Worm (Caenorhabditis elegans): ENCODE results near the gene F59B10.6.

The F59B10.6 gene

ce11 chrII:10548778-10549671 is 24.8 kb upstream of the F59B10.6 start (continued):
- TF ChIP-seq ceh-82 (tag; optimal IDR thresholded peaks at IDR 0.05) (no peak), spr-1 (tag; optimal IDR thresholded peaks at IDR 0.05) (peak; percentile 63), ceh-44 (GFP tag; IDR thresholded peaks at IDR 0.05) (0 out of 2 replicates have a peak, but pooled peaks have one; percentile 29), Y5F2A.4 (GFP tag; optimal IDR thresholded peaks at IDR 0.05) (no peak), unc-62 (GFP tag; optimal IDR thresholded peaks at IDR 0.05 in 1 of 2) (peak in 1 of 2 experiments; percentile 99), unc-62 (tag; optimal IDR thresholded peaks at IDR 0.05) (no peak), zip-11 (GFP tag; IDR thresholded peaks at IDR 0.05) (no peak), lin-15B (tag; optimal IDR thresholded peaks at IDR 0.05) (no peak), mdt-29 (GFP tag; IDR thresholded peaks at IDR 0.05) (peak; percentile 75), attf-4 (tag; optimal IDR thresholded peaks at IDR 0.05) (no peak), zfp-2 (tag; optimal IDR thresholded peaks at IDR 0.05) (peak; percentile 1), php-3 (GFP tag; IDR thresholded peaks at IDR 0.05) (peak; percentile 43; the same call in 1 of the 2 replicates), ctbp-1 (GFP tag; IDR thresholded peaks at IDR 0.05) (peak; percentile 86), fos-1 (tag; optimal IDR thresholded peaks at IDR 0.05) (no peak), set-16 (GFP tag; IDR thresholded peaks at IDR 0.05) (peak; percentile 96), ztf-11 (tag; optimal IDR thresholded peaks at IDR 0.05) (no peak), ZK337.2 (GFP tag; IDR thresholded peaks at IDR 0.05) (no peak), hlh-11 (tag; optimal IDR thresholded peaks at IDR 0.05) (peak; percentile 82), ZK546.5 (tag; optimal IDR thresholded peaks at IDR 0.05) (no peak), lin-38 (GFP tag; IDR thresholded peaks at IDR 0.05) (peak; percentile 66), unc-130 (GFP tag; optimal IDR thresholded peaks at IDR 0.05) (peak; percentile 16), D1046.2 (GFP tag; IDR thresholded peaks at IDR 0.05) (no peak), nhr-25 (tag; optimal IDR thresholded peaks at IDR 0.05; ENCODE audit: borderline replicate concordance, insufficient read depth) (peak; percentile 51), arid-1 (GFP tag; conservative IDR thresholded peaks at IDR 0.05) (peak; percentile 67), nhr-111 (GFP tag; optimal IDR thresholded peaks at IDR 0.05) (no peak), F44E2.7 (GFP tag; IDR thresholded peaks at IDR 0.05) (no peak), daf-8 (GFP tag; IDR thresholded peaks at IDR 0.05) (no peak), ceh-32 (tag; optimal IDR thresholded peaks at IDR 0.05; ENCODE audit: poor library complexity) (no peak), cey-2 (tag; optimal IDR thresholded peaks at IDR 0.05; ENCODE audit: borderline replicate concordance, insufficient read depth) (peak; percentile 69), sdz-12 (GFP tag; optimal IDR thresholded peaks at IDR 0.05) (no peak), dmd-6 (GFP tag; IDR thresholded peaks at IDR 0.05) (peak; percentile 76), fkh-10 (GFP tag; optimal IDR thresholded peaks at IDR 0.05) (peak; percentile 88), nhr-48 (tag; optimal IDR thresholded peaks at IDR 0.05) (peak; percentile 74)

ce11 chrII:10547803-10548693 is 23.8 kb upstream of the F59B10.6 start:
- TF ChIP-seq rbr-2 (tag; optimal IDR thresholded peaks at IDR 0.05) (no peak), lin-39 (tag; optimal IDR thresholded peaks at IDR 0.05) (no peak), hlh-30 (tag; optimal IDR thresholded peaks at IDR 0.05; ENCODE audit: insufficient read depth) (peak; percentile 91), dve-1 (tag; optimal IDR thresholded peaks at IDR 0.05; ENCODE audit: insufficient read depth) (peak; percentile 30), snpc-1.2 (GFP tag; IDR thresholded peaks at IDR 0.05) (peak; percentile 56; the same call in 1 of the 2 replicates), madf-9 (GFP tag; conservative IDR thresholded peaks at IDR 0.05) (0 out of 2 replicates have a peak, but pooled peaks have one; percentile 23), fkh-10 (GFP tag; optimal IDR thresholded peaks at IDR 0.05) (no peak), dmd-6 (GFP tag; IDR thresholded peaks at IDR 0.05) (peak; percentile 21), nhr-76 (tag; optimal IDR thresholded peaks at IDR 0.05) (no peak), daf-8 (GFP tag; IDR thresholded peaks at IDR 0.05) (no peak), ceh-82 (tag; optimal IDR thresholded peaks at IDR 0.05) (no peak), php-3 (GFP tag; IDR thresholded peaks at IDR 0.05) (no peak), dmd-8 (GFP tag; IDR thresholded peaks at IDR 0.05) (no peak), duxl-1 (tag; optimal IDR thresholded peaks at IDR 0.05; ENCODE audit: poor library complexity) (no peak), lin-13 (GFP tag; optimal IDR thresholded peaks at IDR 0.05) (peak; percentile 31), mep-1 (tag; optimal IDR thresholded peaks at IDR 0.05) (peak; percentile 34), daf-16 (GFP tag; optimal IDR thresholded peaks at IDR 0.05) (no peak), daf-16 (tag; optimal IDR thresholded peaks at IDR 0.05) (peak; percentile 14), arid-1 (GFP tag; conservative IDR thresholded peaks at IDR 0.05) (no peak), pqm-1 (tag; optimal IDR thresholded peaks at IDR 0.05) (no peak)

All from whole organism, L4 larva.